Worm (Caenorhabditis elegans): ENCODE measurements around the gene bus-18.

The bus-18 gene

ce11 chrV:11777846-11778245 is 4.3 kb downstream of the bus-18 start (continued):
- TF ChIP-seq snu-23 (GFP tag; optimal IDR thresholded peaks at IDR 0.05) (peak; percentile 45), mep-1 (tag; optimal IDR thresholded peaks at IDR 0.05) (peak; percentile 20), lir-3 (tag; optimal IDR thresholded peaks at IDR 0.05; ENCODE audit: poor library complexity) (no peak), F16B12.6 (tag; optimal IDR thresholded peaks at IDR 0.05) (no peak), ces-1 (GFP tag; optimal IDR thresholded peaks at IDR 0.05) (no peak), tlp-1 (tag; optimal IDR thresholded peaks at IDR 0.05) (no peak), grh-1 (GFP tag; IDR thresholded peaks at IDR 0.05) (no peak), fkh-4 (tag; optimal IDR thresholded peaks at IDR 0.05; ENCODE audit: borderline replicate concordance) (no peak), C04F5.9 (tag; optimal IDR thresholded peaks at IDR 0.05) (no peak), egl-27 (tag; optimal IDR thresholded peaks at IDR 0.05) (no peak), efl-3 (GFP tag; optimal IDR thresholded peaks at IDR 0.05) (no peak), nhr-90 (tag; optimal IDR thresholded peaks at IDR 0.05; ENCODE audit: poor library complexity) (no peak), lin-15B (tag; optimal IDR thresholded peaks at IDR 0.05) (no peak), pag-3 (tag; optimal IDR thresholded peaks at IDR 0.05; ENCODE audit: borderline replicate concordance, insufficient read depth) (peak; percentile 92), hlh-17 (GFP tag; optimal IDR thresholded peaks at IDR 0.05; ENCODE audit: borderline replicate concordance) (no peak), lin-39 (tag; optimal IDR thresholded peaks at IDR 0.05) (no peak), snpc-4 (tag; optimal IDR thresholded peaks at IDR 0.05) (no peak), tbx-2 (tag; optimal IDR thresholded peaks at IDR 0.05) (no peak), isw-1 (GFP tag; IDR thresholded peaks at IDR 0.05) (no peak), nhr-20 (tag; optimal IDR thresholded peaks at IDR 0.05) (peak; percentile 54), unc-86 (tag; optimal IDR thresholded peaks at IDR 0.05) (no peak), unc-62 (GFP tag; optimal IDR thresholded peaks at IDR 0.05) (no peak), xbp-1 (tag; optimal IDR thresholded peaks at IDR 0.05) (no peak), aly-2 (tag; optimal IDR thresholded peaks at IDR 0.05) (no peak), nhr-19 (GFP tag; conservative IDR thresholded peaks at IDR 0.05) (0 out of 2 replicates have a peak, but pooled peaks have one; percentile 12), vab-15 (tag; optimal IDR thresholded peaks at IDR 0.05) (no peak), C34B4.2 (tag; optimal IDR thresholded peaks at IDR 0.05) (no peak), nhr-85 (tag) (peak; percentile 77), lin-35 (GFP tag; optimal IDR thresholded peaks at IDR 0.05) (peak in 1 of 2 experiments; percentile 18), nhr-28 (tag; optimal IDR thresholded peaks at IDR 0.05) (no peak), nhr-76 (tag; optimal IDR thresholded peaks at IDR 0.05) (no peak), nhr-84 (tag; optimal IDR thresholded peaks at IDR 0.05) (no peak), ceh-82 (tag; optimal IDR thresholded peaks at IDR 0.05) (no peak), jun-1 (tag; optimal IDR thresholded peaks at IDR 0.05) (no peak), ceh-63 (GFP tag; optimal IDR thresholded peaks at IDR 0.05) (no peak)

ce11 chrV:11779310-11779709 is 5.8 kb downstream of the bus-18 start:
- TF ChIP-seq lin-14 (GFP tag; optimal IDR thresholded peaks at IDR 0.05) (peak; percentile 32), snu-23 (GFP tag; optimal IDR thresholded peaks at IDR 0.05) (peak; percentile 25), xbp-1 (tag; optimal IDR thresholded peaks at IDR 0.05) (no peak), efl-1 (optimal IDR thresholded peaks at IDR 0.05) (no peak), efl-1 (GFP tag; optimal IDR thresholded peaks at IDR 0.05 in 1 of 2) (peak in 1 of 2 experiments; percentile 62), nhr-85 (tag) (peak; percentile 72)

DNA sequence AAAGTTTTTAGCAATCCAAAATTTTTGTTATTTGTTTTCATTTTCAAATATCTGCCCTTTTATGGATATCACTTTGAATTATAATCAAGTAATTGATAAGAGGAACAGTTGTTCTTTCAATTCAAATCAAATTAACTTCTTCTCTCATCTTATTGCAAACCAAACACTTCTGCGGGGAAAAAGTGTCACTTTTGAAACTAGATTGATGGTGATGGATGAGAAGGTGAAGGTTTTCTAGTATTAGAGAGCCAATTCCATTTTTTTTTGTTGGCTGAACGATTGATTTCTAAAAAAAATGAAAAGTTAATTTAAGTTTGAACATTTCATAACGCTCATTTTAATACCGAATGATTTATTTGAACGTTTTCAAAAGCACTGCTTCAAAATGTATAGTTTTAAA is 6.3 kb downstream of the bus-18 start:
- TF ChIP-seq pag-3 (tag; optimal IDR thresholded peaks at IDR 0.05; ENCODE audit: borderline replicate concordance, insufficient read depth) (no peak), mep-1 (tag; optimal IDR thresholded peaks at IDR 0.05) (peak; percentile 46), lin-14 (GFP tag; optimal IDR thresholded peaks at IDR 0.05) (peak; percentile 17), rnt-1 (tag; optimal IDR thresholded peaks at IDR 0.05) (no peak), C16A3.4 (tag; optimal IDR thresholded peaks at IDR 0.05) (no peak), elt-3 (tag; optimal IDR thresholded peaks at IDR 0.05) (peak in 1 of 6 experiments; percentile 33)

Data from whole organism, L1 larva.